Worm (Caenorhabditis elegans) whole organism, late embryonic: Measurements from ENCODE around the gene T25B9.6.

Experiments used
- C08G9.2 ChIP-seq: sonication (generic microtip); optimal IDR thresholded peaks from 2 replicates; lab custom pipeline; 2016; ENCODE audit warnings: mild to moderate bottlenecking, missing genetic modification characterization, moderate library complexity, missing compliant biosample characterization
- C38D4.7 ChIP-seq: fragments of 200-800 bp; sonication (Bioruptor generic); optimal IDR thresholded peaks from 2 replicates; lab custom pipeline; 2018; ENCODE audit warnings: mild to moderate bottlenecking, missing genetic modification characterization, moderate library complexity, missing compliant biosample characterization
- ceh-14 ChIP-seq: sonication (generic microtip); optimal IDR thresholded peaks from 2 replicates; lab custom pipeline; 2016; ENCODE audit warnings: missing genotype, missing genetic modification characterization, missing compliant biosample characterization
- ceh-18 ChIP-seq: sonication (generic microtip); optimal IDR thresholded peaks from 2 replicates; lab custom pipeline; 2016; ENCODE audit warnings: missing genetic modification characterization, missing compliant biosample characterization
- ceh-22 ChIP-seq: sonication (generic microtip); optimal IDR thresholded peaks from 2 replicates; lab custom pipeline; 2017; ENCODE audit warnings: missing biosample characterization, missing genetic modification characterization
- ceh-30 ChIP-seq: fragments of 150-350 bp; optimal IDR thresholded peaks from 2 replicates; lab custom pipeline; 2014; ENCODE audit warnings: missing biosample characterization, missing genetic modification characterization
- ceh-34 ChIP-seq: sonication (generic microtip); optimal IDR thresholded peaks from 2 replicates; lab custom pipeline; 2016; ENCODE audit warnings: mild to moderate bottlenecking, missing genetic modification characterization, missing compliant biosample characterization
- ceh-45 ChIP-seq: fragments of 200-800 bp; sonication (Bioruptor generic); IDR thresholded peaks from 2 replicates; pipeline ENCODE4 v1.3.6; 2022; ENCODE audit warnings: missing genetic modification reagents, missing genetic modification characterization, missing compliant biosample characterization
- ceh-48 ChIP-seq: sonication (generic microtip); optimal IDR thresholded peaks from 2 replicates; lab custom pipeline; 2016; ENCODE audit warnings: missing genetic modification characterization, inconsistent platforms, missing compliant biosample characterization
- che-1 ChIP-seq: sonication (generic microtip); optimal IDR thresholded peaks from 2 replicates; lab custom pipeline; 2016; ENCODE audit warnings: mild to moderate bottlenecking, missing genetic modification characterization, missing compliant biosample characterization
- dve-1 ChIP-seq: sonication (generic microtip); optimal IDR thresholded peaks from 2 replicates; lab custom pipeline; 2017; ENCODE audit warnings: antibody characterized with exemption, mild to moderate bottlenecking, missing genetic modification characterization, missing compliant biosample characterization
- elt-2 ChIP-seq: sonication (generic microtip); optimal IDR thresholded peaks from 2 replicates; lab custom pipeline; 2016; ENCODE audit warnings: missing genetic modification reagents, missing genetic modification characterization, missing compliant biosample characterization
- eyg-1 ChIP-seq: sonication (generic microtip); optimal IDR thresholded peaks from 2 replicates; lab custom pipeline; 2016; ENCODE audit warnings: missing genotype, missing genetic modification characterization, missing compliant biosample characterization
- fkh-10 ChIP-seq: fragments of 150-350 bp; optimal IDR thresholded peaks from 2 replicates; lab custom pipeline; 2014; ENCODE audit warnings: missing biosample characterization, missing genetic modification reagents, missing genetic modification characterization
- fkh-6 ChIP-seq: sonication (generic microtip); optimal IDR thresholded peaks from 2 replicates; lab custom pipeline; 2016; ENCODE audit warnings: missing genetic modification characterization, missing compliant biosample characterization
- hlh-15 ChIP-seq: sonication (generic microtip); optimal IDR thresholded peaks from 2 replicates; lab custom pipeline; 2016; ENCODE audit warnings: missing genetic modification characterization, missing compliant biosample characterization
- hlh-30 ChIP-seq: sonication (generic microtip); optimal IDR thresholded peaks from 2 replicates; lab custom pipeline; 2017; ENCODE audit warnings: antibody characterized with exemption, missing genetic modification characterization, missing compliant biosample characterization; ENCODE audit not compliant: insufficient read depth
- hlh-6 ChIP-seq: sonication (generic microtip); optimal IDR thresholded peaks from 2 replicates; lab custom pipeline; 2016; ENCODE audit warnings: missing genotype, missing genetic modification characterization, missing compliant biosample characterization
- hlh-8 ChIP-seq: sonication (generic microtip); optimal IDR thresholded peaks from 2 replicates; lab custom pipeline; 2016; ENCODE audit warnings: missing genotype, missing genetic modification characterization, missing compliant biosample characterization
- lim-6 ChIP-seq: sonication (generic microtip); optimal IDR thresholded peaks from 2 replicates; lab custom pipeline; 2016; ENCODE audit warnings: missing genetic modification characterization, missing compliant biosample characterization
- lin-11 ChIP-seq: fragments of 200-800 bp; sonication (Bioruptor generic); optimal IDR thresholded peaks from 2 replicates; lab custom pipeline; 2018; ENCODE audit warnings: mild to moderate bottlenecking, missing genetic modification characterization, missing compliant biosample characterization
- mec-3 ChIP-seq: sonication (generic microtip); optimal IDR thresholded peaks from 2 replicates; lab custom pipeline; 2016; ENCODE audit warnings: borderline replicate concordance, missing genetic modification characterization, missing compliant biosample characterization
- npax-4 ChIP-seq: sonication (generic microtip); optimal IDR thresholded peaks from 2 replicates; lab custom pipeline; 2016; ENCODE audit warnings: missing genetic modification characterization, missing compliant biosample characterization
- pag-3 ChIP-seq: sonication (generic microtip); optimal IDR thresholded peaks from 2 replicates; lab custom pipeline; 2016; ENCODE audit warnings: missing compliant biosample characterization, missing genetic modification characterization, borderline replicate concordance
- pat-9 ChIP-seq: fragments of 200-800 bp; sonication (Bioruptor generic); optimal IDR thresholded peaks from 2 replicates; lab custom pipeline; 2018; ENCODE audit warnings: mild to moderate bottlenecking, missing genetic modification characterization, moderate library complexity, missing compliant biosample characterization
- pax-1 ChIP-seq: fragments of 150-350 bp; optimal IDR thresholded peaks from 2 replicates; lab custom pipeline; 2014; ENCODE audit warnings: missing biosample characterization, missing genetic modification characterization
- pqm-1 ChIP-seq: sonication (generic microtip); optimal IDR thresholded peaks from 2 replicates; lab custom pipeline; 2016; ENCODE audit warnings: missing genetic modification characterization, missing compliant biosample characterization
- pros-1 ChIP-seq: fragments of 150-350 bp; optimal IDR thresholded peaks from 2 replicates; lab custom pipeline; 2014; ENCODE audit warnings: missing biosample characterization, missing genetic modification reagents, missing genetic modification characterization
- syd-9 ChIP-seq: sonication (generic microtip); optimal IDR thresholded peaks from 2 replicates; lab custom pipeline; 2016; ENCODE audit warnings: mild to moderate bottlenecking, missing genetic modification characterization, moderate library complexity, missing compliant biosample characterization
- tbx-2 ChIP-seq: sonication (generic microtip); optimal IDR thresholded peaks from 2 replicates; lab custom pipeline; 2016; ENCODE audit warnings: missing genetic modification characterization, missing compliant biosample characterization
- tbx-7 ChIP-seq: sonication (generic microtip); optimal IDR thresholded peaks from 2 replicates; lab custom pipeline; 2016; ENCODE audit warnings: missing genotype, missing genetic modification characterization, missing compliant biosample characterization
- unc-42 ChIP-seq: sonication (generic microtip); optimal IDR thresholded peaks from 2 replicates; lab custom pipeline; 2016; ENCODE audit warnings: missing genotype, missing genetic modification characterization, missing compliant biosample characterization
- zip-5 ChIP-seq: sonication (generic microtip); optimal IDR thresholded peaks from 2 replicates; lab custom pipeline; 2016; ENCODE audit warnings: missing genetic modification characterization, missing compliant biosample characterization
- ztf-16 ChIP-seq: sonication (generic microtip); optimal IDR thresholded peaks from 2 replicates; lab custom pipeline; 2017; ENCODE audit warnings: missing genetic modification characterization, missing compliant biosample characterization

T25B9.6 gene

ce11 chrIV:10786731-10787130 lies 28.8 kb downstream of the T25B9.6 start, which contains the start of gene srd-7:
TSS of gene srd-7 (minus strand) at chrIV:10786831.
- TF ChIP-seq hlh-15 (tag; lab: Kevin White, UChicago) (no peak), che-1 (no peak), lim-6 (tag; lab: Kevin White, UChicago) (no peak), ceh-18 (tag; lab: Kevin White, UChicago) (no peak), tbx-7 (tag; lab: Kevin White, UChicago) (no peak), fkh-10 (GFP tag; lab: Kevin White, UChicago) (no peak), fkh-6 (no peak), mec-3 (tag; lab: Kevin White, UChicago) (no peak), ceh-48 (no peak), ceh-34 (no peak)

- TF ChIP-seq dve-1 (tag; lab: Kevin White, UChicago) (no peak), ceh-22 (tag; lab: Kevin White, UChicago) (no peak), ceh-14 (no peak), pag-3 (tag; lab: Kevin White, UChicago) (no peak), npax-4 (tag; lab: Kevin White, UChicago) (no peak), hlh-15 (tag; lab: Kevin White, UChicago) (no peak), C08G9.2 (tag; lab: Kevin White, UChicago) (no peak), hlh-6 (no peak)
Observed at ce11 chrIV:10790353-10790752, 32.4 kb downstream of the T25B9.6 start, which contains the start of gene pept-2. TSS of gene pept-2 (plus strand) at chrIV:10790653.

- TF ChIP-seq C08G9.2 (tag; lab: Kevin White, UChicago), result no peak
Observed at ce11 chrIV:10795678-10796077, 37.7 kb downstream of the T25B9.6 start.

- no peak for TF ChIP-seq pqm-1
- TF ChIP-seq ztf-16 (tag; lab: Kevin White, UChicago), result no peak
- TF ChIP-seq tbx-7 (tag; lab: Kevin White, UChicago), result no peak
- no peak for TF ChIP-seq ceh-30
- TF ChIP-seq elt-2 (tag; lab: Kevin White, UChicago), result peak; percentile 53
- TF ChIP-seq, all 69 proteins: peak for 1
Observed at ce11 chrIV:10796707-10797106, 38.8 kb downstream of the T25B9.6 start.

ce11 chrIV:10798604-10799003 lies 40.7 kb downstream of the T25B9.6 start:
- peak; percentile 36 for TF ChIP-seq elt-2 (tag; lab: Kevin White, UChicago)
- no peak for TF ChIP-seq pros-1 (tag; lab: Kevin White, UChicago)
- TF ChIP-seq, all 69 proteins: peak for 1

- TF ChIP-seq C38D4.7 (GFP tag; lab: Kevin White, UChicago), result no peak
- TF ChIP-seq hlh-30 (tag; lab: Kevin White, UChicago), result no peak
- TF ChIP-seq pax-1 (tag; lab: Kevin White, UChicago), result no peak
- TF ChIP-seq pat-9 (tag; lab: Kevin White, UChicago), result no peak
- TF ChIP-seq eyg-1 (tag; lab: Kevin White, UChicago), result no peak
- TF ChIP-seq elt-2 (tag; lab: Kevin White, UChicago), result no peak
- TF ChIP-seq lin-11 (tag; lab: Kevin White, UChicago), result no peak
- no peak for TF ChIP-seq pros-1 (tag; lab: Kevin White, UChicago)
- no peak for TF ChIP-seq hlh-8 (tag; lab: Kevin White, UChicago)
- TF ChIP-seq che-1, result no peak
- TF ChIP-seq ztf-16 (tag; lab: Kevin White, UChicago), result no peak
- TF ChIP-seq syd-9 (tag; lab: Kevin White, UChicago), result no peak
- TF ChIP-seq C08G9.2 (tag; lab: Kevin White, UChicago), result no peak
- TF ChIP-seq unc-42 (tag; lab: Kevin White, UChicago), result no peak
- no peak for TF ChIP-seq ceh-30
- no peak for TF ChIP-seq tbx-2 (tag; lab: Kevin White, UChicago)
- TF ChIP-seq ceh-45, result no peak
- TF ChIP-seq zip-5 (tag; lab: Kevin White, UChicago), result no peak
Observed at ce11 chrIV:10799354-10799753, 41.4 kb downstream of the T25B9.6 start, which contains the start of gene zipt-2.1. TSS of gene zipt-2.1 (plus strand) at chrIV:10799654.
